Fruit fly (Drosophila melanogaster) whole organism, embryonic: ENCODE data around the gene CG46463.

Source experiments
- Ada2b ChIP-seq: fragments of 200-800 bp; sonication (Bioruptor generic); IDR thresholded peaks from 2 replicates; pipeline ENCODE4 v1.3.6; 2022; ENCODE audit warnings: missing biosample characterization, missing genetic modification characterization
- Adf1 ChIP-seq: fragments of 200-800 bp; sonication (Bioruptor generic); IDR thresholded peaks from 2 replicates; pipeline ENCODE4 v1.3.6; 2022; ENCODE audit warnings: missing biosample characterization, missing genetic modification characterization
- Atf6 ChIP-seq: fragments of 200-800 bp; sonication (Bioruptor generic); IDR thresholded peaks from 2 replicates; pipeline ENCODE4 v1.3.6; 2022; ENCODE audit warnings: missing biosample characterization, missing genetic modification characterization
- CG11247 ChIP-seq: fragments of 200-800 bp; sonication (Bioruptor generic); IDR thresholded peaks from 2 replicates; pipeline ENCODE4 v1.3.6; 2022; ENCODE audit warnings: missing biosample characterization, missing genetic modification characterization
- CG11456 ChIP-seq: fragments of 200-800 bp; sonication (Bioruptor generic); IDR thresholded peaks from 3 replicates; pipeline ENCODE4 v1.3.6; 2022; ENCODE audit warnings: missing biosample characterization, missing genetic modification characterization
- CG11504 ChIP-seq: fragments of 200-800 bp; sonication (Bioruptor generic); optimal IDR thresholded peaks from 3 replicates; lab custom pipeline; 2019; ENCODE audit warnings: missing biosample characterization, mild to moderate bottlenecking, missing genetic modification characterization, moderate library complexity
- CG11695 ChIP-seq: fragments of 200-800 bp; sonication (Bioruptor generic); IDR thresholded peaks from 3 replicates; pipeline ENCODE4 v1.3.6; 2022; ENCODE audit warnings: missing biosample characterization, missing genetic modification characterization
- CG14965 ChIP-seq: fragments of 200-800 bp; sonication (Bioruptor generic); optimal IDR thresholded peaks from 2 replicates; lab custom pipeline; 2016; ENCODE audit warnings: missing biosample characterization, missing genetic modification characterization, borderline replicate concordance
- CG15269 ChIP-seq: fragments of 200-800 bp; sonication (Bioruptor generic); optimal IDR thresholded peaks from 2 replicates; lab custom pipeline; 2018; ENCODE audit warnings: missing biosample characterization, mild to moderate bottlenecking, missing genetic modification characterization, moderate library complexity
- CG1603 ChIP-seq: fragments of 200-800 bp; sonication (Bioruptor generic); optimal IDR thresholded peaks from 2 replicates; lab custom pipeline; 2019; ENCODE audit warnings: missing biosample characterization, mild to moderate bottlenecking, missing genetic modification characterization, moderate library complexity
- CG18262 ChIP-seq: fragments of 200-800 bp; optimal IDR thresholded peaks from 3 replicates; lab custom pipeline; 2019; ENCODE audit warnings: missing biosample characterization, mild to moderate bottlenecking, missing genetic modification characterization, moderate library complexity
- CG2120 ChIP-seq: fragments of 200-800 bp; sonication (Bioruptor generic); optimal IDR thresholded peaks from 3 replicates; lab custom pipeline; 2016; ENCODE audit warnings: missing biosample characterization, missing genetic modification characterization
- CG2678 ChIP-seq: fragments of 200-800 bp; sonication (Bioruptor generic); optimal IDR thresholded peaks from 3 replicates; lab custom pipeline; 2019; ENCODE audit warnings: missing biosample characterization, mild to moderate bottlenecking, missing genetic modification characterization, moderate library complexity
- CG2875 ChIP-seq: fragments of 200-800 bp; sonication (Bioruptor generic); optimal IDR thresholded peaks from 2 replicates; lab custom pipeline; 2017; ENCODE audit warnings: missing biosample characterization, mild to moderate bottlenecking, missing genetic modification characterization, missing genetic modification reagents
- CG30403 ChIP-seq: fragments of 200-800 bp; sonication (Bioruptor generic); optimal IDR thresholded peaks from 3 replicates; lab custom pipeline; 2016; ENCODE audit warnings: missing biosample characterization, missing genetic modification characterization
- CG32532 ChIP-seq: fragments of 200-800 bp; sonication (Bioruptor generic); IDR thresholded peaks from 2 replicates; pipeline ENCODE4 v1.3.6; 2022; ENCODE audit warnings: missing biosample characterization, missing genetic modification characterization
- CG6683 ChIP-seq: fragments of 200-800 bp; sonication (Bioruptor generic); optimal IDR thresholded peaks from 2 replicates; lab custom pipeline; 2017; ENCODE audit warnings: missing biosample characterization, mild to moderate bottlenecking, missing genetic modification characterization, missing genetic modification reagents
- CG7987 ChIP-seq: fragments of 200-800 bp; sonication (Bioruptor generic); optimal IDR thresholded peaks from 2 replicates; lab custom pipeline; 2018; ENCODE audit warnings: missing biosample characterization, mild to moderate bottlenecking, missing genetic modification characterization, moderate library complexity
- D19A ChIP-seq: fragments of 200-800 bp; optimal IDR thresholded peaks from 3 replicates; lab custom pipeline; 2019; ENCODE audit warnings: missing biosample characterization, mild to moderate bottlenecking, missing genetic modification characterization, moderate library complexity
- Dip2 ChIP-seq: fragments of 200-800 bp; sonication (Bioruptor generic); IDR thresholded peaks from 2 replicates; pipeline ENCODE4 v1.3.6; 2022; ENCODE audit warnings: missing biosample characterization, missing genetic modification characterization
- Dref ChIP-seq: fragments of 200-800 bp; sonication (Bioruptor generic); IDR thresholded peaks from 2 replicates; pipeline ENCODE4 v1.3.6; 2022; ENCODE audit warnings: missing biosample characterization, missing genetic modification characterization
- Gug ChIP-seq: fragments of 200-800 bp; sonication (Bioruptor generic); IDR thresholded peaks from 4 replicates; pipeline ENCODE4 v1.3.6; 2022; ENCODE audit warnings: missing biosample characterization, missing genetic modification characterization
- Hmr ChIP-seq: fragments of 200-800 bp; sonication (Bioruptor generic); optimal IDR thresholded peaks from 3 replicates; lab custom pipeline; 2017; ENCODE audit warnings: mild to moderate bottlenecking, missing biosample characterization, missing genetic modification reagents, missing genetic modification characterization
- Hr78 ChIP-seq, 2 experiments: fragments of 200-800 bp in 1 of 2; fragments of >200 bp in 1 of 2; sonication (Bioruptor generic) in 1 of 2; optimal IDR thresholded peaks; 2 replicates each; lab custom pipeline; 2017 to 2019; ENCODE audit warnings: missing biosample characterization in 2 of 2, missing genetic modification characterization in 2 of 2, mild to moderate bottlenecking in 1 of 2, moderate library complexity in 1 of 2
- Med ChIP-seq: fragments of 200-800 bp; sonication (Bioruptor generic); peaks from one replicate; lab custom pipeline; 2016; ENCODE audit warnings: missing biosample characterization, missing genetic modification characterization, mild to moderate bottlenecking, inconsistent platforms, moderate library complexity
- NfI ChIP-seq: fragments of 200-800 bp; sonication (Bioruptor generic); optimal IDR thresholded peaks from 3 replicates; lab custom pipeline; 2018; ENCODE audit warnings: missing biosample characterization, mild to moderate bottlenecking, missing genetic modification characterization, moderate library complexity
- Ptx1 ChIP-seq: fragments of 200-800 bp; sonication (Bioruptor generic); IDR thresholded peaks from 2 replicates; pipeline ENCODE4 v1.3.6; 2022; ENCODE audit warnings: missing biosample characterization, missing genetic modification characterization
- Stat92E ChIP-seq, 3 experiments: fragments of >200 bp in 2 of 3; fragments of 200-800 bp in 1 of 3; sonication (Bioruptor generic) in 1 of 3; optimal IDR thresholded peaks; 2 replicates each; lab custom pipeline; 2017 to 2019; ENCODE audit warnings: missing biosample characterization in 3 of 3, missing genetic modification characterization in 3 of 3, mild to moderate bottlenecking in 1 of 3, moderate library complexity in 1 of 3
- Xrp1 ChIP-seq: fragments of 200-800 bp; sonication (Bioruptor generic); IDR thresholded peaks from 2 replicates; pipeline ENCODE4 v1.3.6; 2022; ENCODE audit warnings: missing biosample characterization, missing genetic modification characterization
- YL-1 ChIP-seq: fragments of 200-800 bp; sonication (Bioruptor generic); optimal IDR thresholded peaks from 3 replicates; lab custom pipeline; 2017; ENCODE audit warnings: missing biosample characterization, mild to moderate bottlenecking, missing genetic modification characterization
- ap ChIP-seq: fragments of 200-800 bp; sonication (Bioruptor generic); IDR thresholded peaks from 2 replicates; pipeline ENCODE4 v1.3.6; 2022; ENCODE audit warnings: missing biosample characterization, missing genetic modification characterization
- bcd ChIP-seq: fragments of 200-800 bp; sonication (Bioruptor generic); optimal IDR thresholded peaks from 2 replicates; lab custom pipeline; 2017; ENCODE audit warnings: missing biosample characterization, mild to moderate bottlenecking, missing genetic modification characterization
- cg ChIP-seq: fragments of 200-800 bp; sonication (Bioruptor generic); optimal IDR thresholded peaks from 3 replicates; lab custom pipeline; 2019; ENCODE audit warnings: missing biosample characterization, mild to moderate bottlenecking, missing genetic modification characterization, moderate library complexity
- dm ChIP-seq: fragments of 200-800 bp; sonication (Bioruptor generic); optimal IDR thresholded peaks from 3 replicates; lab custom pipeline; 2016; ENCODE audit warnings: missing biosample characterization, missing genetic modification characterization
- dmrt99B ChIP-seq: fragments of 200-800 bp; sonication (Bioruptor generic); optimal IDR thresholded peaks from 2 replicates; lab custom pipeline; 2018; ENCODE audit warnings: missing biosample characterization, mild to moderate bottlenecking, missing genetic modification characterization, moderate library complexity
- dysf ChIP-seq: fragments of 200-800 bp; sonication (Bioruptor generic); IDR thresholded peaks from 3 replicates; pipeline ENCODE4 v1.3.6; 2022; ENCODE audit warnings: missing biosample characterization, missing genetic modification characterization
- ems ChIP-seq: fragments of 200-800 bp; sonication (Bioruptor generic); optimal IDR thresholded peaks from 3 replicates; lab custom pipeline; 2016; ENCODE audit warnings: missing biosample characterization, missing genetic modification characterization
- gce ChIP-seq: fragments of 200-800 bp; sonication (Bioruptor generic); IDR thresholded peaks from 3 replicates; pipeline ENCODE4 v1.3.6; 2022; ENCODE audit warnings: missing biosample characterization, missing genetic modification characterization
- gem ChIP-seq: fragments of 200-800 bp; sonication (Bioruptor generic); optimal IDR thresholded peaks from 2 replicates; lab custom pipeline; 2019; ENCODE audit warnings: missing biosample characterization, mild to moderate bottlenecking, missing genetic modification characterization, moderate library complexity
- hth ChIP-seq: fragments of >200 bp; optimal IDR thresholded peaks from 2 replicates; lab custom pipeline; 2017; ENCODE audit warnings: inconsistent platforms
- lab ChIP-seq: fragments of 200-800 bp; sonication (Bioruptor generic); optimal IDR thresholded peaks from 3 replicates; lab custom pipeline; 2017; ENCODE audit warnings: missing biosample characterization, missing genetic modification characterization, mild to moderate bottlenecking, moderate library complexity, missing genetic modification reagents
- mam ChIP-seq: fragments of 200-800 bp; sonication (Bioruptor generic); optimal IDR thresholded peaks from 3 replicates; lab custom pipeline; 2016; ENCODE audit warnings: missing biosample characterization, missing genetic modification characterization
- row ChIP-seq: fragments of 200-800 bp; sonication (Bioruptor generic); IDR thresholded peaks from 3 replicates; pipeline ENCODE4 v1.3.6; 2022; ENCODE audit warnings: missing biosample characterization, missing genetic modification characterization
- salm ChIP-seq: fragments of 200-800 bp; sonication (Bioruptor generic); optimal IDR thresholded peaks from 2 replicates; lab custom pipeline; 2018; ENCODE audit warnings: missing biosample characterization, mild to moderate bottlenecking, missing genetic modification characterization
- sisA ChIP-seq: fragments of 200-800 bp; sonication (Bioruptor generic); IDR thresholded peaks from 2 replicates; pipeline ENCODE4 v1.3.6; 2022; ENCODE audit warnings: missing biosample characterization, missing genetic modification characterization
- slp2 ChIP-seq: fragments of 200-800 bp; sonication (Bioruptor generic); optimal IDR thresholded peaks from 2 replicates; lab custom pipeline; 2016; ENCODE audit warnings: missing biosample characterization, missing genetic modification characterization
- tap ChIP-seq: fragments of 200-800 bp; optimal IDR thresholded peaks from 3 replicates; lab custom pipeline; 2019; ENCODE audit warnings: missing biosample characterization, mild to moderate bottlenecking, missing genetic modification characterization, moderate library complexity
- tup ChIP-seq: fragments of 200-800 bp; sonication (Bioruptor generic); optimal IDR thresholded peaks from 2 replicates; lab custom pipeline; 2016; ENCODE audit warnings: missing biosample characterization, mild to moderate bottlenecking, missing genetic modification characterization, moderate library complexity
- twi ChIP-seq: fragments of 200-800 bp; optimal IDR thresholded peaks from 2 replicates; lab custom pipeline; 2019; ENCODE audit warnings: missing biosample characterization, mild to moderate bottlenecking, missing genetic modification characterization, moderate library complexity
- vfl ChIP-seq: fragments of 200-800 bp; sonication (Bioruptor generic); optimal IDR thresholded peaks from 2 replicates; lab custom pipeline; 2016; ENCODE audit warnings: missing biosample characterization, missing genetic modification characterization

Gene CG46463

DNA sequence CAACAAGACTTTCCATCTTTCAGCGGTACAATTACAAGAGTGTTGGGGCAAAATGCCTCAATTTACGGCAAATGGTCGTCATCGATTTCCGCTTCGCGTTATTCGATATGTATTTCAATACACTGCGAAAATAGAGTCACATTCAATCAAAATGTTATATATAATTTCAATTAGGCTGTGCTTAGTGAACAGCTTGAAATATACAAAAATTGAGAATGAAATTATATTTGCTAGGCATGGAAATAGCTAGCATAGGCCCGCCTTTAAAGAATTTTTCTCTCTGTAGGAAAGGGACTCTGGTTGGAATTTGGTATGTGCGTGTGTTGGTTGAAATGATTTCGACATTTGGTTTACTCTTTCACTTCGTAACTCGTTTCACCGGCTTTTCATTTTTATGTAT, 18.4 kb downstream of the CG46463 start (continued):
- TF ChIP-seq CG11504 (tag; lab: Kevin White, UChicago) (peak; percentile 36), YL-1 (GFP tag; lab: Kevin White, UChicago) (no peak), Dref (GFP tag; lab: Robert Waterston, UW) (no peak), CG2120 (GFP tag; lab: Kevin White, UChicago) (peak; percentile 35), CG11247 (GFP tag; lab: Robert Waterston, UW) (no peak), slp2 (GFP tag; lab: Kevin White, UChicago) (no peak), CG1603 (tag; lab: Kevin White, UChicago) (peak; percentile 9), ems (GFP tag; lab: Kevin White, UChicago) (no peak), Atf6 (GFP tag; lab: Robert Waterston, UW) (no peak), dmrt99B (peak; percentile 9), mam (GFP tag; lab: Kevin White, UChicago) (no peak), Hr78 (GFP tag; optimal IDR thresholded peaks at IDR 0.05; lab: Kevin White, UChicago) (no peak), CG15269 (peak; percentile 15), sisA (peak; percentile 61), CG2678 (peak; percentile 34), Hmr (GFP tag; lab: Kevin White, UChicago) (peak; percentile 11), cg (GFP tag; lab: Kevin White, UChicago) (no peak), CG30403 (GFP tag; lab: Kevin White, UChicago) (peak; percentile 3), bcd (GFP tag; lab: Kevin White, UChicago) (no peak), CG14965 (GFP tag; lab: Kevin White, UChicago) (no peak), Med (peak; percentile 78), tup (no peak), CG11456 (GFP tag; lab: Robert Waterston, UW) (0 out of 3 replicates have a peak, but pooled peaks have one; percentile 55), CG6683 (no peak), Ada2b (GFP tag; lab: Robert Waterston, UW) (0 out of 2 replicates have a peak, but pooled peaks have one; percentile 25), salm (tag; lab: Kevin White, UChicago) (no peak), Stat92E (GFP tag; optimal IDR thresholded peaks at IDR 0.05; lab: Kevin White, UChicago) (no peak), dm (GFP tag; lab: Kevin White, UChicago) (no peak), gem (tag; lab: Kevin White, UChicago) (peak; percentile 49), CG18262 (tag; lab: Kevin White, UChicago) (no peak), dysf (GFP tag; lab: Robert Waterston, UW) (peak; percentile 39; the same call in 1 of the 3 replicates), lab (peak; percentile 49), ap (GFP tag; lab: Robert Waterston, UW) (no peak), CG11695 (GFP tag; lab: Robert Waterston, UW) (peak; percentile 43; the same call in 1 of the 3 replicates), CG7987 (GFP tag; lab: Kevin White, UChicago) (no peak), tap (tag; lab: Kevin White, UChicago) (no peak), CG2875 (GFP tag; lab: Kevin White, UChicago) (no peak), row (peak; percentile 51; the same call in 1 of the 3 replicates), Dip2 (GFP tag; lab: Robert Waterston, UW) (no peak), twi (tag; lab: Kevin White, UChicago) (no peak), Gug (GFP tag; lab: Robert Waterston, UW) (0 out of 4 replicates have a peak, but pooled peaks have one; percentile 3), Adf1 (no peak), CG32532 (peak; percentile 39; the same call in 1 of the 2 replicates), Xrp1 (GFP tag; lab: Robert Waterston, UW) (peak; percentile 31; the same call in 1 of the 2 replicates), gce (GFP tag; lab: Robert Waterston, UW) (no peak), Ptx1 (GFP tag; lab: Robert Waterston, UW) (peak; percentile 40), vfl (GFP tag; lab: Kevin White, UChicago) (no peak), hth (lab: Kevin White, UChicago) (no peak), D19A (tag; lab: Kevin White, UChicago) (no peak), NfI (GFP tag; lab: Kevin White, UChicago) (peak; percentile 14)
